Fruit fly (Drosophila melanogaster): Measurements from ENCODE around the gene Elp1.

Elp1 gene

DNA sequence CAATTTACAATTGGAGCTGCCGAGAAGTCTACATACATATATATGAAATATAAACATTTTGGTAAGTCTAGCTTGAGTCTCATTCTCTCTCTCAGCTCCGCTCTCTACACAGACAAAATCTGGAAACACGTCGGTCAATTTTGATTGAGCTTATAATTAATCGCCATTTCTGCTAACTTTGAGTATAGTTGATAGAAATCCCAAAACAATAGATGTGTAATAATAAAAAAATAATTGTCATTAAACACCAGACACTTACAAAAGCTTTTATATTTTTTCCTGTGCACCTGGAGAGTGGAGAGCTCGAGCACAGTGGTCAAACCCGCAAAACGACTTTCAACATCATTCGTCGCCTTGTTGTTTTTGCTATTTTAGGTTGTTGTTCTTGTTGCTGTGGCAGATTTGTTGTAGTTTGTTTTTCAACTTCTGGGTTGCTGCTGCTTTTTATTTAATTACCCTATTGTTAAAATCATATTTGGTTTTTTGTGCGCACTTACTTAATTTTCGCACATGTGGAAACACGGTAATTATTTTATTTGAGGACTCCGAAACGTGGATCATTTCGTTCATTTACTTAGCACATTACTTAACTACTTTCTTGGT lies 5.9 kb downstream of the Elp1 start (continued):
- peak; percentile 93 for TF ChIP-seq klu (GFP tag; IDR thresholded peaks at IDR 0.05)
- TF ChIP-seq HLHmδ (GFP tag; optimal IDR thresholded peaks at IDR 0.05), result no peak
- TF ChIP-seq Dip2 (GFP tag; IDR thresholded peaks at IDR 0.05), result peak; percentile 62; the same call in 1 of the 2 replicates
- TF ChIP-seq CG7745 (tag; optimal IDR thresholded peaks at IDR 0.05), result peak; percentile 68
- peak; percentile 91 for TF ChIP-seq CG6854 (GFP tag; optimal IDR thresholded peaks at IDR 0.05)
- peak; percentile 88 for TF ChIP-seq CG13894 (tag; optimal IDR thresholded peaks at IDR 0.05)
- peak; percentile 96 for TF ChIP-seq Nf-YA (GFP tag; IDR thresholded peaks at IDR 0.05)
- TF ChIP-seq Awh (GFP tag; IDR thresholded peaks at IDR 0.05), result peak; percentile 97
- peak; percentile 81 for TF ChIP-seq CG10431 (GFP tag; optimal IDR thresholded peaks at IDR 0.05)
- TF ChIP-seq CG7556 (GFP tag; optimal IDR thresholded peaks at IDR 0.05), result peak; percentile 95
- TF ChIP-seq CG4404 (GFP tag; IDR thresholded peaks at IDR 0.05), result peak; percentile 86
- no peak for TF ChIP-seq hb (GFP tag; IDR thresholded peaks at IDR 0.05; ENCODE audit: partially characterized antibody)
- TF ChIP-seq tup (GFP tag; optimal IDR thresholded peaks at IDR 0.05), result peak; percentile 92
- TF ChIP-seq CHES-1-like (GFP tag; optimal IDR thresholded peaks at IDR 0.05), result peak; percentile 92
- peak; percentile 98 for TF ChIP-seq slbo (GFP tag; IDR thresholded peaks at IDR 0.05)
- TF ChIP-seq D19A (tag; optimal IDR thresholded peaks at IDR 0.05), result peak; percentile 92
- TF ChIP-seq fd96Cb (tag; optimal IDR thresholded peaks at IDR 0.05), result peak; percentile 95
- peak; percentile 95 for TF ChIP-seq tio (GFP tag; optimal IDR thresholded peaks at IDR 0.05)
- peak; percentile 82 for TF ChIP-seq twi (tag; optimal IDR thresholded peaks at IDR 0.05)
- TF ChIP-seq Sry-β (GFP tag; optimal IDR thresholded peaks at IDR 0.05), result peak; percentile 59
- peak; percentile 95 for TF ChIP-seq CG16779 (GFP tag; IDR thresholded peaks at IDR 0.05)
- no peak for TF ChIP-seq sc (optimal IDR thresholded peaks at IDR 0.05)
- peak; percentile 92 for TF ChIP-seq sc (GFP tag; optimal IDR thresholded peaks at IDR 0.05)
- peak; percentile 91 for TF ChIP-seq CG15514 (GFP tag; optimal IDR thresholded peaks at IDR 0.05)
- peak; percentile 97 for TF ChIP-seq CG11456 (GFP tag; IDR thresholded peaks at IDR 0.05)
- TF ChIP-seq abd-A (tag; optimal IDR thresholded peaks at IDR 0.05), result peak; percentile 29
- TF ChIP-seq run (tag; optimal IDR thresholded peaks at IDR 0.05), result peak; percentile 89
- peak; percentile 95 for TF ChIP-seq gsb (GFP tag; IDR thresholded peaks at IDR 0.05)
- peak; percentile 99 for TF ChIP-seq vvl (GFP tag; IDR thresholded peaks at IDR 0.05)
- peak; percentile 98 for TF ChIP-seq dysf (GFP tag; IDR thresholded peaks at IDR 0.05)
- TF ChIP-seq Mes4 (GFP tag; optimal IDR thresholded peaks at IDR 0.05), result peak; percentile 87
- no peak for TF ChIP-seq Bgb (GFP tag; IDR thresholded peaks at IDR 0.05; ENCODE audit: partially characterized antibody)
- TF ChIP-seq cg (GFP tag; optimal IDR thresholded peaks at IDR 0.05), result no peak
- peak; percentile 95 for TF ChIP-seq ase (GFP tag; IDR thresholded peaks at IDR 0.05)
- TF ChIP-seq Opbp (GFP tag; IDR thresholded peaks at IDR 0.05; ENCODE audit: partially characterized antibody), result no peak
- TF ChIP-seq ems (GFP tag; optimal IDR thresholded peaks at IDR 0.05), result peak; percentile 97
- peak; percentile 88 for TF ChIP-seq CG43689 (GFP tag; IDR thresholded peaks at IDR 0.05)
- TF ChIP-seq Ravus (GFP tag; IDR thresholded peaks at IDR 0.05), result peak; percentile 91
- peak; percentile 98 for TF ChIP-seq lbe (GFP tag; optimal IDR thresholded peaks at IDR 0.05)
- TF ChIP-seq dan (GFP tag; IDR thresholded peaks at IDR 0.05), result peak; percentile 71; the same call in 1 of the 2 replicates
- TF ChIP-seq pnt (GFP tag; optimal IDR thresholded peaks at IDR 0.05), result peak; percentile 95
- TF ChIP-seq CG14014 (GFP tag; IDR thresholded peaks at IDR 0.05), result peak; percentile 97
- peak; percentile 87 for TF ChIP-seq Gsc (GFP tag; IDR thresholded peaks at IDR 0.05)
- TF ChIP-seq CG12391 (tag; optimal IDR thresholded peaks at IDR 0.05), result peak; percentile 98
- peak; percentile 86 for TF ChIP-seq CG17802 (tag; optimal IDR thresholded peaks at IDR 0.05)
- peak; percentile 90 for TF ChIP-seq CG18764 (GFP tag; optimal IDR thresholded peaks at IDR 0.05)
- peak; percentile 89 for TF ChIP-seq shn (GFP tag; optimal IDR thresholded peaks at IDR 0.05)
- peak; percentile 96 for TF ChIP-seq bcd (GFP tag; optimal IDR thresholded peaks at IDR 0.05)
- TF ChIP-seq CG17829 (tag; optimal IDR thresholded peaks at IDR 0.05), result peak; percentile 96
- peak; percentile 92 for TF ChIP-seq CG12104 (GFP tag; optimal IDR thresholded peaks at IDR 0.05)
